Worm (Caenorhabditis elegans) whole organism, L4/young adult: ENCODE results near the gene srw-57.

ENCODE experiments used
- dao-5 ChIP-seq: sonication (generic microtip); optimal IDR thresholded peaks from 2 replicates; lab custom pipeline; 2016; ENCODE audit warnings: missing genotype, missing genetic modification characterization, moderate library complexity, missing compliant biosample characterization
- him-1 ChIP-seq: sonication (generic microtip); optimal IDR thresholded peaks from 2 replicates; lab custom pipeline; 2016; ENCODE audit warnings: missing genotype, missing genetic modification reagents, missing genetic modification characterization, missing compliant biosample characterization

DNA sequence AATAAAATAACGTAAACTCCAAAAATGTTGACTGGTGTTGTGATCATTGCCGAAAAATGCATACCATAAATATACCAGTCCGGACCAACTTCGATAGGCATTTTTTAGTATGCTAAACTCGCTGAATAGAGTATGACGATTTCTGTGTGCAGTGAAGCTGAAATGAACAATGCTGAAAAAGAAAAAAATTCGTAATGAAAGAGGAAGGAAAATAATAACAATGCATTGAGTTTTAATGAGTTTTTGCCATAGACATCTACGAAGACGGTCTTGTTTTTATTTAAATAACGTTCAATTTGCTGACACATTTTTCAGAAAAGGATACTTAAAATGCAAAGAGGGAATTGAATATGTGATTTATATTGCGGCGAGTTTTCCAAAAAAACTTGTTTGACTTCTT, 12.7 kb upstream of the srw-57 start, which contains the start of gene sri-1:
- no peak for TF ChIP-seq dao-5
- TF ChIP-seq him-1 = no peak
